Fruit fly (Drosophila melanogaster): ENCODE data around the gene sage.

The sage gene

DNA sequence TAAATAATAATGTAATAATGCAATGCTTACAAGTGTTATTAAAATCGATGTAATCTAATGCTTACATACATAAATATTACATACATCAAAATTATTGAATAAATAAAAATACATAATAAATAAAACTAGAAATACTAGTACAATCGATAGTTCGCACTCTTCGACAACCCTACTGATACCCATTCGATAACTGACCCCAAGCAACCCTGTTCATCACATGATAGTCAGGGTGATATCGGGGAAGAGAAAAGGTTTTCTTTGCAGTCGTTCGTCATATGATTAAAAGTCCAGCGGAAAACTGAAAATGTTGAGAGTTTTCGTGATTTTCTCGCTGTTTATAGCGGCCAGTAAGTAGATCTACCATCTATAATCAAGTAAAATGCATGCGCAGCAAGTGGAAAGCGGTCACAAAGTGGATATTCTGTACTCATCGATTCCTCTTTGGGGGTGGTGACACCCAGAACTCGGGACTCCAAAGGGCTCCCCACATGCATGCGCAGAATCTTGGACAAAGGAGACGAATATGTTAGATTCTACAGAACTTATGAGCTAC is 3.4 kb downstream of the sage start, which contains the start of gene ATP6AP2 (continued):
- TF ChIP-seq OdsH (GFP tag; optimal IDR thresholded peaks at IDR 0.05) = peak; percentile 40
- TF ChIP-seq Hr78 (GFP tag; optimal IDR thresholded peaks at IDR 0.05) = no peak

DNA sequence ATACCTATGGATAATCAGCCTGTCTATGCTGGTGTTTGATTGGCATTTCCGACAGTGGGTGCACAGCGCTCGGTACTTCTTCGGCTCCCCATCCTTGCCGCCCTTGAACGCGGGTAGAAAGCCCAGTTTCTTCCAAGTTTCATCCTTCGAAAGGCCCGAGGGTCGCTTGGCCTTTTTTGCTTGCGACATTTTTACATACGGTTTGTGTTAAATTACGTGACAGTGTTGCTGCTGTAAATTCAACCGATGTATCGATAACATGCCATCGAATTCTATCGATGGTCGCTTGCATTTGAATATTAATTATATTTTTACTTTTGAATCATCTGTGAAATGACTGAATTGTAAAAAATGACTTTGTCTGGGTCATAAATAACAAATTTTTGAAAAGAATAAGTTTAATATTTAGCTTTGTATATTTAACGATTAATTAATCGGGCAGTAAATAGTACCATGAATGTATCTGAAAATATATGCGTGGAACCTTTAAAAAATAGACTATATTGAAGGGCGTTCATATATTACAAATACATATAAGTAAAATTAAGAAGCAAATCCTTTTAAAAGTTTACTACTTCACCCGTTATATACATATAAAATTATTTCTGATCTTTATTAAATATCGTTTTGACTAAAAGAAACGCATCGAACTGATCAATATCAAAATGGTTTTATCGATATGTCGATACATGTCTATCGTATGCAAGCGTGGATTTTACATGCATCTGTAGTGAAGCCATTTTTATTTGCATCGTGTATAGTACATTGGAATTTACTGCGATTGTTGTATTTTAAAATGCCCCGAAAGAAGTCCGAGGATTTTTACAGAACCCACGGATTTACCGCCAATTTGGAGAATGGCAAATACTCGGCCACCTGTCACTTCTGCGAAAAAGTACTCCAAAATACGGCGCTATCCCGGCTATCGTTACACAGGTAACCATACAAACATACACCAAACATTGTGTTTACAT is 5.4 kb downstream of the sage start, which contains the start of the genes Ibf2 and Ibf1:
TSS of gene Ibf2 (minus strand) at position 250 of the 974 bp plus-strand sequence.
TSS of gene Ibf1 (plus strand) at position 713 of the 974 bp plus-strand sequence.
- TF ChIP-seq Abd-B (GFP tag; optimal IDR thresholded peaks at IDR 0.05) = no peak
- TF ChIP-seq dl (GFP tag; optimal IDR thresholded peaks at IDR 0.05; ENCODE audit: insufficient read depth in 1 of 2, partially characterized antibody in 2 of 2) = no peak
- peak; percentile 21 for TF ChIP-seq woc (GFP tag; optimal IDR thresholded peaks at IDR 0.05)
- TF ChIP-seq HLH106 (tag; optimal IDR thresholded peaks at IDR 0.05) = no peak

DNA sequence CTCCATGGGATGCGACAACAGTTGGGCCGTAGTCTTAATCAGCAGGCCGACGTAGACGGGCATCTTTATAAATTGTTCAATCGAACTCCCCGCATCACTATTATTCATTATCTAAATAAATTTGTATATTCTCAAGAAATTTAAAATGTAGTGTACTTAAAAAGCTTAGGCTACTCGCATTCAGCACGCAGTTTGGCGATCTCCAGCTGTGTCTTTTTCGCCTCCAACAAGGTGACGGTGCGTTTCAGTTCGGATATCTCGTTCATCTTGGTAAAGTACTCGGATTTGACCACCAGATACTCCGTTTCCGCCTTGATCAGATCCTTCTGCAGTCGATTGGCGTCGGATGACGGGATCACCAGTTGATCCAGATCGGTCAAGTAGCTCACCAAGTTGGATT is 6.3 kb downstream of the sage start, which contains the start of gene CG16736:
TSS of gene CG16736 (minus strand) at position 101 of the 400 bp plus-strand sequence.
- TF ChIP-seq sv (GFP tag; optimal IDR thresholded peaks at IDR 0.05) (no peak), dsf (GFP tag; optimal IDR thresholded peaks at IDR 0.05; ENCODE audit: borderline replicate concordance) (no peak), CG32264 (GFP tag; optimal IDR thresholded peaks at IDR 0.05) (no peak), fru (GFP tag; optimal IDR thresholded peaks at IDR 0.05) (no peak), woc (GFP tag; optimal IDR thresholded peaks at IDR 0.05) (no peak), brk (GFP tag; optimal IDR thresholded peaks at IDR 0.05) (no peak), pan (optimal IDR thresholded peaks at IDR 0.05) (no peak), Mio (GFP tag; optimal IDR thresholded peaks at IDR 0.05) (no peak), jim (GFP tag; optimal IDR thresholded peaks at IDR 0.05) (no peak), dmrt93B (GFP tag; optimal IDR thresholded peaks at IDR 0.05) (no peak), dl (GFP tag; optimal IDR thresholded peaks at IDR 0.05; ENCODE audit: insufficient read depth in 1 of 2, partially characterized antibody in 2 of 2) (no peak), Vsx2 (GFP tag; optimal IDR thresholded peaks at IDR 0.05; ENCODE audit: partially characterized antibody) (no peak), Dfd (GFP tag; optimal IDR thresholded peaks at IDR 0.05) (no peak)

DNA sequence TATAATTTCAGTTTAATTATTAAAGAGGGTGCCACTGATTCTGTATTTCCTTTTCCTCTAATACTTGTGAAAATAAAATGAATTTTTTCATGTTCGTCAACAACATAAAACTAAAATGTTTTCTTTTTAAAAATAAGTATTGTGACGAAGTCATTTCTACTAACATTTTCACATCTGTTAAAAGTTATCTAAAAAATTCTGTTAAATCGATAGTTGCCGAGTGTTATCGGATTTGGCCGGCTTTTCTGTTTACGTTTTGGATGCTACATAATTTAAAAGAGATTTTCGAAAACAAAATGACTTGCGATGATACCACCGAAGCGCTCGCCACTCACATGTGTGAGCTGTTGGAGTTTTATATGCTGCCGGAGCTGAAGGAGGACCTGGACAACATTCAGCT is 9.1 kb downstream of the sage start, which contains the start of gene CG16734:
TSS of gene CG16734 (plus strand) at position 255 of the 400 bp plus-strand sequence.
- TF ChIP-seq Hr78 (GFP tag; optimal IDR thresholded peaks at IDR 0.05) = no peak
- no peak for TF ChIP-seq HLH106 (tag; optimal IDR thresholded peaks at IDR 0.05)
- no peak for TF ChIP-seq dl (GFP tag; optimal IDR thresholded peaks at IDR 0.05; ENCODE audit: insufficient read depth in 1 of 2, partially characterized antibody in 2 of 2)
- TF ChIP-seq Hr83 (GFP tag; optimal IDR thresholded peaks at IDR 0.05; ENCODE audit: poor library complexity, severe bottlenecking) = no peak
- TF ChIP-seq br (GFP tag; optimal IDR thresholded peaks at IDR 0.05) = no peak
- TF ChIP-seq Sp1 (GFP tag; optimal IDR thresholded peaks at IDR 0.05) = no peak
- no peak for TF ChIP-seq psq (GFP tag; optimal IDR thresholded peaks at IDR 0.05)
- no peak for TF ChIP-seq lola (GFP tag; optimal IDR thresholded peaks at IDR 0.05)
- TF ChIP-seq Dfd (GFP tag; optimal IDR thresholded peaks at IDR 0.05) = no peak

DNA sequence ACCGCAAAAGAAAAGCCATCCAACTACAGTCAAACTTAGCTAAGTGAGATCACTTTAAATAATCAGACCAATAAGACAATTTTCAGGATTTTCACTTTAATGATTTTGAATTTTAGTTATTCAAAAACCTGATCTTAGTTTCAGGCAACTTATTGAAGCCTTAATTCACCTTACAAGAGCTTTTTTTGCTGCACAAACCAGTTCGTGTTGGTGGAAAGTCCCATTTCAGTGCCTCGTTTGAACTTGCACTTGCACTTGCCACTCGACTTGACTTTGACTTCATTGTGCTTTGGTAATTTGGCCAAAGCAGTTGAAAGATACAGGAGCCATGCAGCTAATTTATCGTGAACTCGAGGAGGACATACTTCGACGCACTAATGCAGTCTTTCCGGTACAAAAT is 12.4 kb downstream of the sage start, which contains the start of gene St2:
TSS of gene St2 (plus strand) at position 301 of the 400 bp plus-strand sequence.
- no peak for TF ChIP-seq jim (GFP tag; optimal IDR thresholded peaks at IDR 0.05)
- TF ChIP-seq GATAd (GFP tag; optimal IDR thresholded peaks at IDR 0.05) = no peak
- no peak for TF ChIP-seq sv (GFP tag; optimal IDR thresholded peaks at IDR 0.05)
- no peak for TF ChIP-seq Rel (GFP tag; optimal IDR thresholded peaks at IDR 0.05)
- TF ChIP-seq Rel (tag; optimal IDR thresholded peaks at IDR 0.05) = peak; percentile 40

DNA sequence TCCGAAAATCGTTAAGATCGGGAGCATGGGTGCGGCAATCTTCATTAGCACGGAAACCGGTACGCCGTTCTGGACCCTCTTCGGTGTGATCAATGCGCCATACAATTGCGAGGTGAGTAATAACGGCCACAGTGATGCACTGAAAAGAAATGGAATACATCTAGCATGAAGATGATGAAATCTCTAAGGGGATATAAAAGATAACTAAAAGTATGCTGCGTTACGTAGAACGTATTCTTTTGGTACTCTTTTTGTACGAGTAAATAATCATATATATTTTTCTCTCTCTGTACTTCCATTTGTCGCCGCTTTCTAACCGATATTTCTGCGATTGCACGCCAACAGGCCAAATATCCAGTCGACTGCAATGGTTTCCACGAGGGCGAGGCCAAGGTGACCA is 13.1 kb downstream of the sage start:
- no peak for TF ChIP-seq Abd-B (GFP tag; optimal IDR thresholded peaks at IDR 0.05)
- TF ChIP-seq dmrt93B (GFP tag; optimal IDR thresholded peaks at IDR 0.05) = peak; percentile 59
- no peak for TF ChIP-seq pan (optimal IDR thresholded peaks at IDR 0.05)
- TF ChIP-seq Rel (GFP tag; optimal IDR thresholded peaks at IDR 0.05) = no peak
- peak; percentile 10 for TF ChIP-seq Rel (tag; optimal IDR thresholded peaks at IDR 0.05)
- peak; percentile 76 for TF ChIP-seq psq (GFP tag; optimal IDR thresholded peaks at IDR 0.05)
- peak; percentile 88 for TF ChIP-seq h (GFP tag; optimal IDR thresholded peaks at IDR 0.05)
- no peak for TF ChIP-seq Hr83 (GFP tag; optimal IDR thresholded peaks at IDR 0.05; ENCODE audit: poor library complexity, severe bottlenecking)
- peak; percentile 85 for TF ChIP-seq Hnf4 (GFP tag; optimal IDR thresholded peaks at IDR 0.05)
- TF ChIP-seq lola (GFP tag; optimal IDR thresholded peaks at IDR 0.05) = no peak
- no peak for TF ChIP-seq sv (GFP tag; optimal IDR thresholded peaks at IDR 0.05)
- TF ChIP-seq Jra (GFP tag; optimal IDR thresholded peaks at IDR 0.05) = peak; percentile 75
- peak; percentile 61 for TF ChIP-seq CG9705 (GFP tag; optimal IDR thresholded peaks at IDR 0.05)
- TF ChIP-seq Hr78 (GFP tag; optimal IDR thresholded peaks at IDR 0.05) = no peak
- TF ChIP-seq usp (GFP tag; optimal IDR thresholded peaks at IDR 0.05) = no peak
- TF ChIP-seq ey (GFP tag; optimal IDR thresholded peaks at IDR 0.05) = peak; percentile 87
- peak; percentile 84 for TF ChIP-seq OdsH (GFP tag; optimal IDR thresholded peaks at IDR 0.05)
- no peak for TF ChIP-seq N (GFP tag; optimal IDR thresholded peaks at IDR 0.05)
- peak in 1 of 2 experiments; percentile 89 for TF ChIP-seq foxo (GFP tag; optimal IDR thresholded peaks at IDR 0.05)
- peak; percentile 88 for TF ChIP-seq rgr (GFP tag; optimal IDR thresholded peaks at IDR 0.05)
- no peak for TF ChIP-seq Vsx2 (GFP tag; optimal IDR thresholded peaks at IDR 0.05; ENCODE audit: partially characterized antibody)
- TF ChIP-seq Dfd (GFP tag; optimal IDR thresholded peaks at IDR 0.05) = no peak
- peak; percentile 82 for TF ChIP-seq HLH106 (tag; optimal IDR thresholded peaks at IDR 0.05)
- no peak for TF ChIP-seq Myc (optimal IDR thresholded peaks at IDR 0.05)
